Fruit fly (Drosophila melanogaster) S2 (cell line): ENCODE measurements around the gene CG14323.

Experiments
- CG8478 ChIP-seq: fragments of >200 bp; optimal IDR thresholded peaks from 2 replicates; lab custom pipeline; 2018
- CTCF ChIP-seq, 2 experiments: fragments of >200 bp; optimal IDR thresholded peaks; 2 replicates each; lab custom pipeline; 2018

CG14323 gene

dm6 chr3R:17631176-17631865 is 9.4 kb upstream of the CG14323 start:
- TF ChIP-seq CTCF (optimal IDR thresholded peaks at IDR 0.05; lab: Kevin White, UChicago) (no peak), CG8478 (lab: Kevin White, UChicago) (no peak)

- TF ChIP-seq CG8478 (lab: Kevin White, UChicago) (no peak), CTCF (optimal IDR thresholded peaks at IDR 0.05; lab: Kevin White, UChicago) (no peak)
These were observed 8.5 kb upstream of the CG14323 start, which contains the start of gene CG43175 for dm6 chr3R:17630417-17630816. Gene CG43175 (plus strand): TSS chr3R:17630717.

- TF ChIP-seq CTCF (optimal IDR thresholded peaks at IDR 0.05; lab: Kevin White, UChicago) (no peak), CG8478 (lab: Kevin White, UChicago) (no peak)
These were observed 4.9 kb upstream of the CG14323 start, which contains the start of gene CG14325 for dm6 chr3R:17626827-17627226. Gene CG14325 (plus strand): TSS chr3R:17627127.

- TF ChIP-seq CTCF (optimal IDR thresholded peaks at IDR 0.05; lab: Kevin White, UChicago), result no peak
- TF ChIP-seq CG8478 (lab: Kevin White, UChicago), result no peak
These were observed 3.1 kb upstream of the CG14323 start, which contains the start of gene AttD for dm6 chr3R:17624968-17625367. Gene AttD (plus strand): TSS chr3R:17625268.

dm6 chr3R:17624549-17624948 is 2.6 kb upstream of the CG14323 start:
- no peak for TF ChIP-seq CG8478 (lab: Kevin White, UChicago)
- TF ChIP-seq CTCF (optimal IDR thresholded peaks at IDR 0.05; lab: Kevin White, UChicago), result no peak

- TF ChIP-seq CTCF (optimal IDR thresholded peaks at IDR 0.05; lab: Kevin White, UChicago) (no peak), CG8478 (lab: Kevin White, UChicago) (no peak)
These were observed 2.1 kb downstream of the CG14323 start for dm6 chr3R:17619726-17620282.

- no peak for TF ChIP-seq CG8478 (lab: Kevin White, UChicago)
- no peak for TF ChIP-seq CTCF (optimal IDR thresholded peaks at IDR 0.05; lab: Kevin White, UChicago)
These were observed 3.2 kb downstream of the CG14323 start, which contains the start of the genes CG14324 and CG14326 for dm6 chr3R:17618699-17619150. Gene CG14324 (minus strand): TSS chr3R:17618799. Gene CG14326 (plus strand): TSS chr3R:17619100.

- TF ChIP-seq CTCF (optimal IDR thresholded peaks at IDR 0.05; lab: Kevin White, UChicago), result no peak
These were observed 4.0 kb downstream of the CG14323 start for dm6 chr3R:17617976-17618308.

- TF ChIP-seq CTCF (optimal IDR thresholded peaks at IDR 0.05; lab: Kevin White, UChicago), result peak; percentile 95
- TF ChIP-seq CG8478 (lab: Kevin White, UChicago), result no peak
These were observed 4.6 kb downstream of the CG14323 start for dm6 chr3R:17617121-17617975.

- TF ChIP-seq CG8478 (lab: Kevin White, UChicago), result no peak
- peak; percentile 69 to 89 for TF ChIP-seq CTCF (optimal IDR thresholded peaks at IDR 0.05; lab: Kevin White, UChicago)
These were observed 5.4 kb downstream of the CG14323 start for dm6 chr3R:17616541-17616940.

- TF ChIP-seq CTCF (optimal IDR thresholded peaks at IDR 0.05; lab: Kevin White, UChicago), result no peak
- TF ChIP-seq CG8478 (lab: Kevin White, UChicago), result no peak
These were observed 6.2 kb downstream of the CG14323 start for dm6 chr3R:17615746-17616145.

- TF ChIP-seq CTCF (optimal IDR thresholded peaks at IDR 0.05; lab: Kevin White, UChicago) (peak; percentile 63 to 64), CG8478 (lab: Kevin White, UChicago) (no peak)
These were observed 6.8 kb downstream of the CG14323 start for dm6 chr3R:17615076-17615475.

dm6 chr3R:17613549-17613948 is 8.4 kb downstream of the CG14323 start, which contains the start of gene CG14327:
Gene CG14327 (plus strand): TSS chr3R:17613709.
- TF ChIP-seq CG8478 (lab: Kevin White, UChicago), result no peak
- TF ChIP-seq CTCF (optimal IDR thresholded peaks at IDR 0.05; lab: Kevin White, UChicago), result no peak

dm6 chr3R:17612587-17612986 is 9.3 kb downstream of the CG14323 start, which contains the start of gene CG34281:
Gene CG34281 (plus strand): TSS chr3R:17612887.
- TF ChIP-seq CTCF (optimal IDR thresholded peaks at IDR 0.05; lab: Kevin White, UChicago) (no peak), CG8478 (lab: Kevin White, UChicago) (no peak)
